Worm (Caenorhabditis elegans) whole organism, mixed stage, embryonic: Measurements from ENCODE around the gene ruvb-1.

ENCODE experiments used
- M03D4.4 ChIP-seq: sonication (generic microtip); optimal IDR thresholded peaks from 2 replicates; lab custom pipeline; 2017; ENCODE audit warnings: mild to moderate bottlenecking, missing genetic modification characterization, missing compliant biosample characterization
- blmp-1 ChIP-seq: fragments of 150-350 bp; optimal IDR thresholded peaks from 2 replicates; lab custom pipeline; 2014; ENCODE audit warnings: missing biosample characterization, missing genetic modification characterization
- ceh-83 ChIP-seq: fragments of 200-800 bp; sonication (Bioruptor generic); optimal IDR thresholded peaks from 2 replicates; lab custom pipeline; 2018; ENCODE audit warnings: mild to moderate bottlenecking, missing genetic modification characterization, missing compliant biosample characterization
- elt-1 ChIP-seq: sonication (generic microtip); optimal IDR thresholded peaks from 2 replicates; lab custom pipeline; 2017; ENCODE audit warnings: missing genetic modification characterization, mild to moderate bottlenecking, missing compliant biosample characterization, antibody characterized with exemption, moderate library complexity, borderline replicate concordance; ENCODE audit not compliant: insufficient read depth
- lin-13 ChIP-seq: fragments of 150-350 bp; optimal IDR thresholded peaks from 2 replicates; lab custom pipeline; 2014; ENCODE audit warnings: missing biosample characterization, missing genetic modification characterization
- snpc-4 ChIP-seq: fragments of 150-350 bp; optimal IDR thresholded peaks from 2 replicates; lab custom pipeline; 2014; ENCODE audit warnings: missing biosample characterization, missing genetic modification characterization
- tbx-8 ChIP-seq: fragments of 200-800 bp; sonication (Bioruptor generic); optimal IDR thresholded peaks from 2 replicates; lab custom pipeline; 2018; ENCODE audit warnings: mild to moderate bottlenecking, missing genetic modification characterization, moderate library complexity, missing compliant biosample characterization
- ztf-11 ChIP-seq: fragments of 150-350 bp; optimal IDR thresholded peaks from 2 replicates; lab custom pipeline; 2014; ENCODE audit warnings: missing biosample characterization, missing genetic modification characterization

- TF ChIP-seq snpc-4 (no peak), ceh-83 (GFP tag; lab: Kevin White, UChicago) (no peak), lin-13 (tag; lab: Kevin White, UChicago) (no peak), elt-1 (tag; lab: Kevin White, UChicago) (no peak), ztf-11 (tag; lab: Kevin White, UChicago) (no peak), tbx-8 (GFP tag; lab: Kevin White, UChicago) (no peak), M03D4.4 (tag; lab: Kevin White, UChicago) (no peak), blmp-1 (tag; lab: Kevin White, UChicago) (no peak)
These were observed 11.0 kb upstream of the ruvb-1 start, which contains the start of the genes rde-1 and trpp-6 for ce11 chrV:9991610-9992009.
